Worm (Caenorhabditis elegans): ENCODE measurements around the gene col-169.

ce11 chrX:6360658-6361057, 31.7 kb downstream of the col-169 start, which contains the start of gene C03B1.14:
- TF ChIP-seq skn-1 (tag; optimal IDR thresholded peaks at IDR 0.05) (no peak), fos-1 (tag; optimal IDR thresholded peaks at IDR 0.05) (no peak), jun-1 (tag; optimal IDR thresholded peaks at IDR 0.05) (no peak), ama-1 (optimal IDR thresholded peaks at IDR 0.05) (no peak), nhr-11 (tag; optimal IDR thresholded peaks at IDR 0.05) (no peak), nhr-237 (tag; optimal IDR thresholded peaks at IDR 0.05) (no peak), hpl-2 (GFP tag; optimal IDR thresholded peaks at IDR 0.05) (no peak), ceh-88 (GFP tag; IDR thresholded peaks at IDR 0.05) (no peak), nhr-19 (GFP tag; conservative IDR thresholded peaks at IDR 0.05) (no peak), unc-62 (GFP tag; optimal IDR thresholded peaks at IDR 0.05) (no peak), ces-1 (GFP tag; optimal IDR thresholded peaks at IDR 0.05) (no peak)

Data from whole organism, L1 larva.